Worm (Caenorhabditis elegans) whole organism, L4 larva: ENCODE data around the gene T10C6.10.

ENCODE experiments used
- egl-27 ChIP-seq: sonication (generic microtip); optimal IDR thresholded peaks from 3 replicates; lab custom pipeline; 2017; ENCODE audit warnings: missing biosample characterization, missing genetic modification reagents, missing genetic modification characterization
- egl-43 ChIP-seq: fragments of 200-800 bp; sonication (Bioruptor generic); IDR thresholded peaks from 2 replicates; pipeline ENCODE4 v1.3.6; 2022; ENCODE audit warnings: missing genetic modification reagents, missing genetic modification characterization, missing compliant biosample characterization

DNA sequence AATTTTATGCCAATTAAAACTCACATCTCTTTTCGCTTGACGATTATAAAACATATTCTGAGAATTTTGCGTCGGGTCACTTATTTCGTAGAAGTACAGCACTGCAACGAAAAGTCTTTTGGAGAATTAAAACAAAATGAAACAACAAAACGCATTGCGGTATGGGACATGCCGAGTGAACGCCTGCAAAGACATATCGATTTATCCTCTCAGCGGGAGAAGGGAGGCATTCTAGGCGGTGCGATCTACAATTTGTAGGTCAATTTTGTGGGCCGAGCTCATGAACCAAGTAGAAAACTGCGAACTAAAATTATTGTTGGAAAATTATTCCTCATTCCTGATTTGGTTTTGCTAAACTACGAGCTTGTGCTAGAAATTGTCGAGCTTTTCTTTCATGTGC is 17.2 kb downstream of the T10C6.10 start, which contains the start of gene F14H3.3:
- no peak for TF ChIP-seq egl-43
- no peak for TF ChIP-seq egl-27 (tag; lab: Kevin White, UChicago)
